Worm (Caenorhabditis elegans): ENCODE measurements around the gene F22E5.20.

- no peak for TF ChIP-seq chd-7 (tag; optimal IDR thresholded peaks at IDR 0.05)
- TF ChIP-seq snpc-4 (GFP tag; optimal IDR thresholded peaks at IDR 0.05) = no peak
- TF ChIP-seq snpc-4 (tag; optimal IDR thresholded peaks at IDR 0.05) = no peak
- TF ChIP-seq nfya-1 (tag; optimal IDR thresholded peaks at IDR 0.05; ENCODE audit: borderline replicate concordance, insufficient read depth) = no peak
- no peak for TF ChIP-seq dpl-1 (GFP tag; optimal IDR thresholded peaks at IDR 0.05)
- TF ChIP-seq unc-130 (GFP tag; optimal IDR thresholded peaks at IDR 0.05) = no peak
- TF ChIP-seq attf-5 (GFP tag; optimal IDR thresholded peaks at IDR 0.05) = no peak
Observed at ce11 chrII:2641777-2642176, 31.7 kb downstream of the F22E5.20 start, which contains the start of gene F22E5.7.

Measured in whole organism, young adult.